Fruit fly (Drosophila melanogaster) whole organism: ENCODE data around the gene Srrm1.

Source experiments
- CG8478 ChIP-seq: fragments of >200 bp; optimal IDR thresholded peaks from 2 replicates; lab custom pipeline; 2018; ENCODE audit warnings: inconsistent platforms
- Dll ChIP-seq: fragments of >200 bp; optimal IDR thresholded peaks from 2 replicates; lab custom pipeline; 2017
- EcR ChIP-seq, 2 experiments: fragments of >200 bp; optimal IDR thresholded peaks; 2 replicates each; lab custom pipeline; 2017; ENCODE audit warnings: missing biosample characterization in 2 of 2, missing genetic modification characterization in 2 of 2, missing genetic modification reagents in 2 of 2
- pan ChIP-seq: fragments of >200 bp; optimal IDR thresholded peaks from 2 replicates; lab custom pipeline; 2017
- psq ChIP-seq: fragments of >200 bp; optimal IDR thresholded peaks from 2 replicates; lab custom pipeline; 2017
- usp ChIP-seq: fragments of >200 bp; optimal IDR thresholded peaks from 2 replicates; lab custom pipeline; 2017; ENCODE audit warnings: missing biosample characterization, missing genetic modification characterization, mixed read lengths

DNA sequence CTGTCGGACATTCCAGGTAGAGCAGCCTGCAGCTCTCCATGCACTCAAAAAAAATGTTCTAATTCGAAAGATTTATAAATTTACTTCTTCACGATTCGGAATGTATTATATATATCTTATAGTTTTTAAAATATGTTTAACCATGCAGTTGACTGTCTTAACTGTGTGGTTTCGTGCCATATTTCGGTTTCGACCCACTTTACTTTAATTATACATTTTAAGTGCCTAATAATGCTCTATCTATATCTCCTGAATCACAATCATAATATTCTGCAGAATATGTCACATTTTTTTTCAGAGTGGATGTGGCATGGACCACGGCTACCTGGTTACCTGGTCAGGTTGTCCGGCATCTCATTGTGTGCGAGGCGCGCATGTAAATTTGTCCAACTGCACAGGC is 13.1 kb downstream of the Srrm1 start:
- TF ChIP-seq pan (lab: Kevin White, UChicago) (no peak), EcR (GFP tag; optimal IDR thresholded peaks at IDR 0.05; lab: Kevin White, UChicago) (no peak), usp (GFP tag; lab: Kevin White, UChicago) (no peak), CG8478 (no peak), psq (lab: Kevin White, UChicago) (no peak), Dll (lab: Kevin White, UChicago) (no peak)
